Worm (Caenorhabditis elegans) whole organism, early embryonic: Measurements from ENCODE around the gene D2024.18.

Experiments
- F13C5.2 ChIP-seq: sonication (generic microtip); optimal IDR thresholded peaks from 2 replicates; lab custom pipeline; 2017; ENCODE audit warnings: mild to moderate bottlenecking, missing genetic modification characterization, inconsistent platforms, missing compliant biosample characterization
- aly-1 ChIP-seq: sonication (generic microtip); optimal IDR thresholded peaks from 2 replicates; lab custom pipeline; 2016; ENCODE audit warnings: missing genetic modification characterization, missing compliant biosample characterization
- ama-1 ChIP-seq: fragments of 150-350 bp; optimal IDR thresholded peaks from 2 replicates; lab custom pipeline; 2014
- ceh-13 ChIP-seq: fragments of 200-800 bp; sonication (Bioruptor generic); optimal IDR thresholded peaks from 2 replicates; lab custom pipeline; 2018; ENCODE audit warnings: mild to moderate bottlenecking, missing genetic modification characterization, missing compliant biosample characterization
- ceh-36 ChIP-seq: sonication (generic microtip); optimal IDR thresholded peaks from 2 replicates; lab custom pipeline; 2016; ENCODE audit warnings: missing genetic modification characterization, inconsistent platforms, missing compliant biosample characterization
- ets-7 ChIP-seq: sonication (generic microtip); optimal IDR thresholded peaks from 2 replicates; lab custom pipeline; 2016; ENCODE audit warnings: missing genotype, missing genetic modification characterization, missing compliant biosample characterization
- scrt-1 ChIP-seq: fragments of 200-800 bp; sonication (Bioruptor generic); IDR thresholded peaks from 2 replicates; pipeline ENCODE4 v1.3.6; 2022; ENCODE audit warnings: missing genetic modification characterization, missing compliant biosample characterization
- tra-4 ChIP-seq: sonication (generic microtip); optimal IDR thresholded peaks from 2 replicates; lab custom pipeline; 2017; ENCODE audit warnings: missing genetic modification characterization, missing compliant biosample characterization

ce11 chrIV:7285839-7286238 lies 35.6 kb downstream of the D2024.18 start, which contains the start of gene C06E4.8:
- TF ChIP-seq ama-1 (lab: Kevin White, UChicago) (no peak), scrt-1 (GFP tag; lab: Robert Waterston, UW) (no peak), tra-4 (tag; lab: Kevin White, UChicago) (no peak), ets-7 (tag; lab: Kevin White, UChicago) (no peak), F13C5.2 (tag; lab: Kevin White, UChicago) (no peak), ceh-36 (tag; lab: Kevin White, UChicago) (no peak), aly-1 (tag; lab: Kevin White, UChicago) (no peak), ceh-13 (GFP tag; lab: Kevin White, UChicago) (no peak)
